Fruit fly (Drosophila melanogaster) whole organism, embryonic: ENCODE results near the gene TwdlQ.

Experiments
- Abd-B ChIP-seq: fragments of 200-800 bp; sonication (Bioruptor generic); optimal IDR thresholded peaks from 2 replicates; lab custom pipeline; 2018; ENCODE audit warnings: missing biosample characterization, mild to moderate bottlenecking, missing genetic modification characterization, moderate library complexity
- Ada2b ChIP-seq: fragments of 200-800 bp; sonication (Bioruptor generic); IDR thresholded peaks from 2 replicates; pipeline ENCODE4 v1.3.6; 2022; ENCODE audit warnings: missing biosample characterization, missing genetic modification characterization
- Bdp1 ChIP-seq: fragments of 200-800 bp; sonication (Bioruptor generic); optimal IDR thresholded peaks from 3 replicates; lab custom pipeline; 2016; ENCODE audit warnings: missing biosample characterization, missing genetic modification characterization
- CG10267 ChIP-seq: fragments of 200-800 bp; sonication (Bioruptor generic); optimal IDR thresholded peaks from 2 replicates; lab custom pipeline; 2018; ENCODE audit warnings: missing biosample characterization, mild to moderate bottlenecking, missing genetic modification characterization, moderate library complexity
- CG11456 ChIP-seq: fragments of 200-800 bp; sonication (Bioruptor generic); IDR thresholded peaks from 3 replicates; pipeline ENCODE4 v1.3.6; 2022; ENCODE audit warnings: missing biosample characterization, missing genetic modification characterization
- CG13123 ChIP-seq: fragments of 200-800 bp; sonication (Bioruptor generic); optimal IDR thresholded peaks from 2 replicates; lab custom pipeline; 2016; ENCODE audit warnings: missing biosample characterization, missing genetic modification characterization
- CG13624 ChIP-seq: fragments of 200-800 bp; sonication (Bioruptor generic); optimal IDR thresholded peaks from 2 replicates; lab custom pipeline; 2016; ENCODE audit warnings: missing biosample characterization, missing genetic modification characterization
- CG1603 ChIP-seq: fragments of 200-800 bp; sonication (Bioruptor generic); optimal IDR thresholded peaks from 2 replicates; lab custom pipeline; 2019; ENCODE audit warnings: missing biosample characterization, mild to moderate bottlenecking, missing genetic modification characterization, moderate library complexity
- CG1647 ChIP-seq: fragments of 200-800 bp; sonication (Bioruptor generic); optimal IDR thresholded peaks from 3 replicates; lab custom pipeline; 2016; ENCODE audit warnings: missing biosample characterization, missing genetic modification characterization
- CG16813 ChIP-seq: fragments of 200-800 bp; sonication (Bioruptor generic); IDR thresholded peaks from 3 replicates; pipeline ENCODE4 v1.3.6; 2022; ENCODE audit warnings: missing biosample characterization, missing genetic modification characterization; ENCODE audit not compliant: partially characterized antibody
- CG17359 ChIP-seq: fragments of 200-800 bp; sonication (Bioruptor generic); optimal IDR thresholded peaks from 3 replicates; lab custom pipeline; 2018; ENCODE audit warnings: missing biosample characterization, mild to moderate bottlenecking, missing genetic modification characterization, moderate library complexity
- CG17912 ChIP-seq: fragments of 200-800 bp; sonication (Bioruptor generic); optimal IDR thresholded peaks from 2 replicates; lab custom pipeline; 2018; ENCODE audit warnings: missing biosample characterization, mild to moderate bottlenecking, missing genetic modification characterization
- CG18599 ChIP-seq: fragments of 200-800 bp; sonication (Bioruptor generic); optimal IDR thresholded peaks from 3 replicates; lab custom pipeline; 2017; ENCODE audit warnings: missing biosample characterization, missing genetic modification characterization, mild to moderate bottlenecking, moderate library complexity, missing genetic modification reagents
- CG2116 ChIP-seq: fragments of 200-800 bp; sonication (Bioruptor generic); optimal IDR thresholded peaks from 3 replicates; lab custom pipeline; 2018; ENCODE audit warnings: missing biosample characterization, mild to moderate bottlenecking, missing genetic modification characterization
- CG2120 ChIP-seq: fragments of 200-800 bp; sonication (Bioruptor generic); optimal IDR thresholded peaks from 3 replicates; lab custom pipeline; 2016; ENCODE audit warnings: missing biosample characterization, missing genetic modification characterization
- CG30431 ChIP-seq: fragments of 200-800 bp; sonication (Bioruptor generic); optimal IDR thresholded peaks from 2 replicates; lab custom pipeline; 2017; ENCODE audit warnings: missing biosample characterization, missing genetic modification characterization
- CG32532 ChIP-seq: fragments of 200-800 bp; sonication (Bioruptor generic); IDR thresholded peaks from 2 replicates; pipeline ENCODE4 v1.3.6; 2022; ENCODE audit warnings: missing biosample characterization, missing genetic modification characterization
- CG5180 ChIP-seq: fragments of 200-800 bp; sonication (Bioruptor generic); optimal IDR thresholded peaks from 3 replicates; lab custom pipeline; 2017; ENCODE audit warnings: missing biosample characterization, missing genetic modification characterization, mild to moderate bottlenecking, moderate library complexity, missing genetic modification reagents
- CG6689 ChIP-seq: fragments of 200-800 bp; sonication (Bioruptor generic); IDR thresholded peaks from 2 replicates; pipeline ENCODE4 v1.3.6; 2022; ENCODE audit warnings: missing biosample characterization, missing genetic modification characterization
- CG6765 ChIP-seq: fragments of 200-800 bp; sonication (Bioruptor generic); optimal IDR thresholded peaks from 3 replicates; lab custom pipeline; 2017; ENCODE audit warnings: missing biosample characterization, mild to moderate bottlenecking, missing genetic modification characterization
- CG9727 ChIP-seq: fragments of 200-800 bp; sonication (Bioruptor generic); optimal IDR thresholded peaks from 3 replicates; lab custom pipeline; 2017; ENCODE audit warnings: missing biosample characterization, mild to moderate bottlenecking, missing genetic modification characterization
- Dad ChIP-seq: fragments of 200-800 bp; sonication (Bioruptor generic); optimal IDR thresholded peaks from 3 replicates; lab custom pipeline; 2016; ENCODE audit warnings: missing biosample characterization, missing genetic modification characterization
- Dref ChIP-seq: fragments of 200-800 bp; sonication (Bioruptor generic); IDR thresholded peaks from 2 replicates; pipeline ENCODE4 v1.3.6; 2022; ENCODE audit warnings: missing biosample characterization, missing genetic modification characterization
- ERR ChIP-seq: fragments of 200-800 bp; sonication (Bioruptor generic); optimal IDR thresholded peaks from 2 replicates; lab custom pipeline; 2016; ENCODE audit warnings: missing biosample characterization, missing genetic modification characterization
- Eip74EF ChIP-seq, 2 experiments: fragments of 200-800 bp in 1 of 2; fragments of >200 bp in 1 of 2; sonication (Bioruptor generic) in 1 of 2; optimal IDR thresholded peaks; 2 replicates each; lab custom pipeline; 2017 to 2019; ENCODE audit warnings: missing biosample characterization in 2 of 2, missing genetic modification characterization in 2 of 2, mild to moderate bottlenecking in 1 of 2, moderate library complexity in 1 of 2
- GATAe ChIP-seq: fragments of 200-800 bp; sonication (Bioruptor generic); conservative IDR thresholded peaks from 2 replicates; pipeline ENCODE4 v1.3.6; 2022; ENCODE audit warnings: missing biosample characterization, missing genetic modification characterization
- HmgD ChIP-seq: fragments of 200-800 bp; sonication (Bioruptor generic); optimal IDR thresholded peaks from 3 replicates; lab custom pipeline; 2016; ENCODE audit warnings: missing biosample characterization, missing genetic modification characterization
- Hmx ChIP-seq: fragments of 200-800 bp; sonication (Bioruptor generic); optimal IDR thresholded peaks from 2 replicates; lab custom pipeline; 2016; ENCODE audit warnings: missing biosample characterization, missing genetic modification characterization
- Hsf ChIP-seq: fragments of 200-800 bp; sonication (Bioruptor generic); optimal IDR thresholded peaks from 3 replicates; lab custom pipeline; 2016; ENCODE audit warnings: missing biosample characterization, missing genetic modification characterization
- NC2α ChIP-seq: fragments of 200-800 bp; sonication (Bioruptor generic); optimal IDR thresholded peaks from 2 replicates; lab custom pipeline; 2016; ENCODE audit warnings: missing biosample characterization, missing genetic modification characterization
- NC2β ChIP-seq: fragments of 200-800 bp; sonication (Bioruptor generic); optimal IDR thresholded peaks from 2 replicates; lab custom pipeline; 2016; ENCODE audit warnings: missing biosample characterization, missing genetic modification characterization
- Nf-YB ChIP-seq: fragments of 200-800 bp; sonication (Bioruptor generic); optimal IDR thresholded peaks from 3 replicates; lab custom pipeline; 2019; ENCODE audit warnings: missing biosample characterization, mild to moderate bottlenecking, missing genetic modification characterization, moderate library complexity
- Nf-YC ChIP-seq: fragments of 200-800 bp; optimal IDR thresholded peaks from 3 replicates; lab custom pipeline; 2019; ENCODE audit warnings: missing biosample characterization, mild to moderate bottlenecking, missing genetic modification characterization, moderate library complexity
- Rfx ChIP-seq: fragments of 200-800 bp; sonication (Bioruptor generic); IDR thresholded peaks from 2 replicates; pipeline ENCODE4 v1.3.6; 2022; ENCODE audit warnings: missing biosample characterization, missing genetic modification characterization
- Rx ChIP-seq: fragments of 200-800 bp; sonication (Bioruptor generic); IDR thresholded peaks from 2 replicates; pipeline ENCODE4 v1.3.6; 2022; ENCODE audit warnings: missing biosample characterization, missing genetic modification characterization
- Sox102F ChIP-seq: fragments of 200-800 bp; sonication (Bioruptor generic); optimal IDR thresholded peaks from 2 replicates; lab custom pipeline; 2018; ENCODE audit warnings: missing biosample characterization, mild to moderate bottlenecking, missing genetic modification characterization, moderate library complexity
- aop ChIP-seq: fragments of 200-800 bp; sonication (Bioruptor generic); IDR thresholded peaks from 2 replicates; pipeline ENCODE4 v1.3.6; 2022; ENCODE audit warnings: missing biosample characterization, missing genetic modification characterization
- bab2 ChIP-seq: fragments of 200-800 bp; sonication (Bioruptor generic); optimal IDR thresholded peaks from 2 replicates; lab custom pipeline; 2016; ENCODE audit warnings: missing biosample characterization, missing genetic modification characterization
- bigmax ChIP-seq: fragments of 200-800 bp; sonication (Bioruptor generic); optimal IDR thresholded peaks from 2 replicates; lab custom pipeline; 2018; ENCODE audit warnings: missing biosample characterization, mild to moderate bottlenecking, missing genetic modification characterization
- btn ChIP-seq: fragments of 200-800 bp; sonication (Bioruptor generic); optimal IDR thresholded peaks from 2 replicates; lab custom pipeline; 2016; ENCODE audit warnings: missing biosample characterization, missing genetic modification characterization
- ci ChIP-seq: fragments of 200-800 bp; sonication (Bioruptor generic); IDR thresholded peaks from 3 replicates; pipeline ENCODE4 v1.3.6; 2022; ENCODE audit warnings: missing biosample characterization, missing genetic modification characterization
- crol ChIP-seq: fragments of 200-800 bp; sonication (Bioruptor generic); IDR thresholded peaks from 2 replicates; pipeline ENCODE4 v1.3.6; 2022; ENCODE audit warnings: missing biosample characterization, missing genetic modification characterization
- fd3F ChIP-seq: fragments of 200-800 bp; sonication (Bioruptor generic); optimal IDR thresholded peaks from 2 replicates; lab custom pipeline; 2018; ENCODE audit warnings: missing biosample characterization, mild to moderate bottlenecking, missing genetic modification characterization, moderate library complexity
- gem ChIP-seq: fragments of 200-800 bp; sonication (Bioruptor generic); optimal IDR thresholded peaks from 2 replicates; lab custom pipeline; 2019; ENCODE audit warnings: missing biosample characterization, mild to moderate bottlenecking, missing genetic modification characterization, moderate library complexity
- h ChIP-seq: fragments of >200 bp; optimal IDR thresholded peaks from 2 replicates; lab custom pipeline; 2017
- lmd ChIP-seq: fragments of 200-800 bp; sonication (Bioruptor generic); IDR thresholded peaks from 2 replicates; pipeline ENCODE4 v1.3.6; 2022; ENCODE audit warnings: missing biosample characterization, missing genetic modification characterization
- pb ChIP-seq: fragments of 200-800 bp; sonication (Bioruptor generic); optimal IDR thresholded peaks from 3 replicates; lab custom pipeline; 2016; ENCODE audit warnings: missing biosample characterization, missing genetic modification characterization
- sens-2 ChIP-seq: fragments of 200-800 bp; sonication (Bioruptor generic); IDR thresholded peaks from 2 replicates; pipeline ENCODE4 v1.3.6; 2022; ENCODE audit warnings: missing biosample characterization, missing genetic modification characterization
- shn ChIP-seq: fragments of 200-800 bp; sonication (Bioruptor generic); optimal IDR thresholded peaks from 3 replicates; lab custom pipeline; 2016; ENCODE audit warnings: missing biosample characterization, missing genetic modification characterization
- tll ChIP-seq, 2 experiments: fragments of 200-800 bp in 1 of 2; fragments of >200 bp in 1 of 2; sonication (Bioruptor generic) in 1 of 2; optimal IDR thresholded peaks; 2 replicates each; lab custom pipeline; 2017 to 2019; ENCODE audit warnings: missing biosample characterization in 2 of 2, missing genetic modification characterization in 2 of 2, mild to moderate bottlenecking in 1 of 2, moderate library complexity in 1 of 2
- twi ChIP-seq: fragments of 200-800 bp; optimal IDR thresholded peaks from 2 replicates; lab custom pipeline; 2019; ENCODE audit warnings: missing biosample characterization, mild to moderate bottlenecking, missing genetic modification characterization, moderate library complexity
- usp ChIP-seq: fragments of >200 bp; optimal IDR thresholded peaks from 2 replicates; lab custom pipeline; 2017; ENCODE audit warnings: missing biosample characterization, missing genetic modification characterization

Gene TwdlQ

dm6 chr3R:26690197-26690596, 3.2 kb downstream of the TwdlQ start (continued):
- no peak for TF ChIP-seq CG13123 (GFP tag; lab: Kevin White, UChicago)
- no peak for TF ChIP-seq CG1603 (tag; lab: Kevin White, UChicago)
- TF ChIP-seq Rfx (GFP tag; lab: Robert Waterston, UW) = peak; percentile 51; the same call in 1 of the 2 replicates
- no peak for TF ChIP-seq NC2α
- TF ChIP-seq CG6689 = no peak
- no peak for TF ChIP-seq usp (GFP tag; lab: Kevin White, UChicago)
- TF ChIP-seq sens-2 (GFP tag; lab: Robert Waterston, UW) = no peak
- no peak for TF ChIP-seq twi (tag; lab: Kevin White, UChicago)
- no peak for TF ChIP-seq Eip74EF (GFP tag; optimal IDR thresholded peaks at IDR 0.05; lab: Kevin White, UChicago)
- peak; percentile 41; the same call in 1 of the 2 replicates for TF ChIP-seq CG32532
- no peak for TF ChIP-seq CG6765 (GFP tag; lab: Kevin White, UChicago)
- no peak for TF ChIP-seq Dref (GFP tag; lab: Robert Waterston, UW)
- TF ChIP-seq GATAe (GFP tag; lab: Robert Waterston, UW) = no peak
- TF ChIP-seq bab2 = no peak
- no peak for TF ChIP-seq h (lab: Kevin White, UChicago)
- no peak for TF ChIP-seq tll (GFP tag; optimal IDR thresholded peaks at IDR 0.05; lab: Kevin White, UChicago)
- no peak for TF ChIP-seq fd3F
- TF ChIP-seq CG11456 = 0 out of 3 replicates have a peak, but pooled peaks have one; percentile 15
- peak; percentile 21 for TF ChIP-seq gem (tag; lab: Kevin White, UChicago)
- no peak for TF ChIP-seq Sox102F
- TF ChIP-seq Ada2b (GFP tag; lab: Robert Waterston, UW) = 0 out of 2 replicates have a peak, but pooled peaks have one; percentile 19
- TF ChIP-seq ci = 0 out of 3 replicates have a peak, but pooled peaks have one; percentile 29
- no peak for TF ChIP-seq CG17912
- TF ChIP-seq CG1647 (GFP tag; lab: Kevin White, UChicago) = no peak
- TF ChIP-seq crol = no peak
- peak; percentile 42 for TF ChIP-seq CG18599 (GFP tag; lab: Kevin White, UChicago)
- no peak for TF ChIP-seq CG30431 (GFP tag; lab: Kevin White, UChicago)
- TF ChIP-seq NC2β (GFP tag; lab: Kevin White, UChicago) = no peak
- no peak for TF ChIP-seq Hmx
- no peak for TF ChIP-seq bigmax (GFP tag; lab: Kevin White, UChicago)
- no peak for TF ChIP-seq shn (GFP tag; lab: Kevin White, UChicago)
- no peak for TF ChIP-seq CG17359 (tag; lab: Kevin White, UChicago)
- no peak for TF ChIP-seq CG2116 (GFP tag; lab: Kevin White, UChicago)
- no peak for TF ChIP-seq Hsf (GFP tag; lab: Kevin White, UChicago)
- no peak for TF ChIP-seq Nf-YC (tag; lab: Kevin White, UChicago)
- no peak for TF ChIP-seq CG5180 (GFP tag; lab: Kevin White, UChicago)
- no peak for TF ChIP-seq Abd-B (GFP tag; lab: Kevin White, UChicago)
- no peak for TF ChIP-seq Dad (GFP tag; lab: Kevin White, UChicago)
- TF ChIP-seq ERR (GFP tag; lab: Kevin White, UChicago) = no peak
- no peak for TF ChIP-seq CG13624 (GFP tag; lab: Kevin White, UChicago)
- TF ChIP-seq HmgD (GFP tag; lab: Kevin White, UChicago) = no peak
- TF ChIP-seq lmd (GFP tag; lab: Robert Waterston, UW) = peak; percentile 42; the same call in 1 of the 2 replicates
- TF ChIP-seq CG10267 (tag; lab: Kevin White, UChicago) = no peak
- TF ChIP-seq aop (GFP tag; lab: Robert Waterston, UW) = no peak
- no peak for TF ChIP-seq btn
- no peak for TF ChIP-seq CG16813 (GFP tag; lab: Robert Waterston, UW)
- no peak for TF ChIP-seq Nf-YB (GFP tag; lab: Kevin White, UChicago)
- TF ChIP-seq pb (GFP tag; lab: Kevin White, UChicago) = no peak
- TF ChIP-seq CG2120 (GFP tag; lab: Kevin White, UChicago) = peak; percentile 53
- no peak for TF ChIP-seq Rx (GFP tag; lab: Robert Waterston, UW)
- no peak for TF ChIP-seq CG9727
- TF ChIP-seq Bdp1 = no peak
